Fruit fly (Drosophila melanogaster) whole organism, wandering third instar larva: ENCODE results near the gene CG16890.

ENCODE experiments used
- Abd-B ChIP-seq: fragments of >200 bp; optimal IDR thresholded peaks from 2 replicates; lab custom pipeline; 2017; ENCODE audit warnings: missing biosample characterization, missing genetic modification characterization
- CG32264 ChIP-seq: fragments of 200-800 bp; sonication (Bioruptor generic); optimal IDR thresholded peaks from 2 replicates; lab custom pipeline; 2016; ENCODE audit warnings: missing biosample characterization, missing genetic modification characterization
- CG9705 ChIP-seq: fragments of 200-800 bp; sonication (Bioruptor generic); optimal IDR thresholded peaks from 2 replicates; lab custom pipeline; 2018; ENCODE audit warnings: missing biosample characterization, mild to moderate bottlenecking, missing genetic modification characterization
- CrebA ChIP-seq: fragments of 200-800 bp; sonication (Bioruptor generic); optimal IDR thresholded peaks from 2 replicates; lab custom pipeline; 2016; ENCODE audit warnings: missing biosample characterization, mild to moderate bottlenecking, missing genetic modification characterization, borderline replicate concordance
- Dfd ChIP-seq: fragments of >200 bp; optimal IDR thresholded peaks from 2 replicates; lab custom pipeline; 2017; ENCODE audit warnings: missing biosample characterization, missing genetic modification characterization
- Dif ChIP-seq: fragments of 200-275, 200-300 bp; sonication (Bioruptor generic); optimal IDR thresholded peaks from 2 replicates; lab custom pipeline; 2018; ENCODE audit warnings: missing biosample characterization, missing genetic modification characterization; ENCODE audit not compliant: partially characterized antibody
- GATAd ChIP-seq: sonication (Bioruptor generic); optimal IDR thresholded peaks from 2 replicates; lab custom pipeline; 2016; ENCODE audit warnings: missing biosample characterization, missing genetic modification characterization
- HLH106 ChIP-seq: fragments of 200-800 bp; optimal IDR thresholded peaks from 3 replicates; lab custom pipeline; 2019; ENCODE audit warnings: missing biosample characterization, mild to moderate bottlenecking, missing genetic modification characterization, moderate library complexity
- Hnf4 ChIP-seq: fragments of 200-800 bp; sonication (Bioruptor generic); optimal IDR thresholded peaks from 2 replicates; lab custom pipeline; 2016; ENCODE audit warnings: missing biosample characterization, mild to moderate bottlenecking, missing genetic modification characterization
- Hr78 ChIP-seq: fragments of >200 bp; optimal IDR thresholded peaks from 2 replicates; lab custom pipeline; 2017; ENCODE audit warnings: missing biosample characterization, missing genetic modification characterization
- Hr83 ChIP-seq: fragments of 200-300 bp; sonication (Bioruptor generic); optimal IDR thresholded peaks from 2 replicates; lab custom pipeline; 2016; ENCODE audit warnings: missing biosample characterization, mild to moderate bottlenecking, missing genetic modification characterization, moderate library complexity; ENCODE audit not compliant: poor library complexity, severe bottlenecking
- Jra ChIP-seq: sonication (Bioruptor generic); optimal IDR thresholded peaks from 2 replicates; lab custom pipeline; 2016; ENCODE audit warnings: missing biosample characterization, missing genetic modification characterization
- Mio ChIP-seq: sonication (Bioruptor generic); optimal IDR thresholded peaks from 2 replicates; lab custom pipeline; 2016; ENCODE audit warnings: missing biosample characterization, missing genetic modification characterization
- Myc ChIP-seq: fragments of >200 bp; optimal IDR thresholded peaks from 2 replicates; lab custom pipeline; 2017
- N ChIP-seq: fragments of >200 bp; optimal IDR thresholded peaks from 2 replicates; lab custom pipeline; 2018; ENCODE audit warnings: missing biosample characterization, missing external identifiers, missing genetic modification characterization
- OdsH ChIP-seq: fragments of 200-800 bp; sonication (Bioruptor generic); optimal IDR thresholded peaks from 2 replicates; lab custom pipeline; 2016; ENCODE audit warnings: missing biosample characterization, mild to moderate bottlenecking, missing genetic modification characterization
- Rel ChIP-seq, 2 experiments: fragments of 200-800 bp; sonication (Bioruptor generic) in 1 of 2; optimal IDR thresholded peaks; 2 replicates in 1 of 2; 3 replicates in 1 of 2; lab custom pipeline; 2016 to 2019; ENCODE audit warnings: mild to moderate bottlenecking in 2 of 2, missing biosample characterization in 2 of 2, missing genetic modification characterization in 2 of 2, moderate library complexity in 1 of 2
- Sp1 ChIP-seq: fragments of 200-800 bp; sonication (Bioruptor generic); optimal IDR thresholded peaks from 3 replicates; lab custom pipeline; 2019; ENCODE audit warnings: missing biosample characterization, mild to moderate bottlenecking, missing genetic modification characterization, moderate library complexity
- Vsx2 ChIP-seq: fragments of 200-300, 225-300 bp; sonication (Bioruptor generic); optimal IDR thresholded peaks from 2 replicates; lab custom pipeline; 2018; ENCODE audit warnings: missing biosample characterization, missing genetic modification characterization; ENCODE audit not compliant: partially characterized antibody
- br ChIP-seq: fragments of 200-800 bp; sonication (Bioruptor generic); optimal IDR thresholded peaks from 2 replicates; lab custom pipeline; 2016; ENCODE audit warnings: missing biosample characterization, missing genetic modification characterization
- brk ChIP-seq: fragments of 200-800 bp; sonication (Bioruptor generic); optimal IDR thresholded peaks from 2 replicates; lab custom pipeline; 2016; ENCODE audit warnings: missing biosample characterization, mild to moderate bottlenecking, missing genetic modification characterization
- dl ChIP-seq, 2 experiments: fragments of 175-275, 200-275 bp in 1 of 2; fragments of 200-275 bp in 1 of 2; sonication (Bioruptor generic); optimal IDR thresholded peaks; lab custom pipeline; 2018; ENCODE audit warnings: mild to moderate bottlenecking in 2 of 2, missing biosample characterization in 2 of 2, missing genetic modification characterization in 2 of 2, moderate library complexity in 2 of 2; ENCODE audit not compliant: partially characterized antibody in 2 of 2, insufficient read depth in 1 of 2
- dmrt93B ChIP-seq: fragments of 200-800 bp; sonication (Bioruptor generic); optimal IDR thresholded peaks from 2 replicates; lab custom pipeline; 2018; ENCODE audit warnings: missing biosample characterization, mild to moderate bottlenecking, missing genetic modification characterization
- dsf ChIP-seq: sonication (Bioruptor generic); optimal IDR thresholded peaks from 2 replicates; lab custom pipeline; 2016; ENCODE audit warnings: missing biosample characterization, missing genetic modification characterization, borderline replicate concordance
- ey ChIP-seq: fragments of 200-800 bp; sonication (Bioruptor generic); optimal IDR thresholded peaks from 2 replicates; lab custom pipeline; 2016; ENCODE audit warnings: missing biosample characterization, missing genetic modification characterization
- foxo ChIP-seq, 2 experiments: fragments of 200-800 bp; sonication (Bioruptor generic); optimal IDR thresholded peaks; 2 replicates in 1 of 2; 3 replicates in 1 of 2; lab custom pipeline; 2016 to 2017; ENCODE audit warnings: missing biosample characterization in 2 of 2, missing genetic modification characterization in 2 of 2
- fru ChIP-seq: fragments of 200-800 bp; sonication (Bioruptor generic); optimal IDR thresholded peaks from 3 replicates; lab custom pipeline; 2016; ENCODE audit warnings: missing biosample characterization, mild to moderate bottlenecking, missing genetic modification characterization
- h ChIP-seq: fragments of 200-800 bp; sonication (Bioruptor generic); optimal IDR thresholded peaks from 3 replicates; lab custom pipeline; 2016; ENCODE audit warnings: missing biosample characterization, mild to moderate bottlenecking, missing genetic modification characterization
- jim ChIP-seq: fragments of 175-275, 200-325 bp; sonication (Bioruptor generic); optimal IDR thresholded peaks from 2 replicates; lab custom pipeline; 2016; ENCODE audit warnings: missing biosample characterization, mild to moderate bottlenecking, missing genetic modification characterization
- lola ChIP-seq: fragments of >200 bp; optimal IDR thresholded peaks from 2 replicates; lab custom pipeline; 2017; ENCODE audit warnings: missing biosample characterization, missing genetic modification characterization
- pan ChIP-seq: fragments of >200 bp; optimal IDR thresholded peaks from 2 replicates; lab custom pipeline; 2017
- psq ChIP-seq: fragments of 200-800 bp; sonication (Bioruptor generic); optimal IDR thresholded peaks from 3 replicates; lab custom pipeline; 2017; ENCODE audit warnings: missing biosample characterization, mild to moderate bottlenecking, missing genetic modification characterization, moderate library complexity
- rgr ChIP-seq: fragments of 200-800 bp; sonication (Bioruptor generic); optimal IDR thresholded peaks from 3 replicates; lab custom pipeline; 2016; ENCODE audit warnings: missing biosample characterization, mild to moderate bottlenecking, missing genetic modification characterization
- sage ChIP-seq: fragments of 200-800 bp; sonication (Bioruptor generic); optimal IDR thresholded peaks from 2 replicates; lab custom pipeline; 2016; ENCODE audit warnings: missing biosample characterization, mild to moderate bottlenecking, missing genetic modification characterization
- sv ChIP-seq: fragments of 200-800 bp; sonication (Bioruptor generic); optimal IDR thresholded peaks from 3 replicates; lab custom pipeline; 2016; ENCODE audit warnings: missing biosample characterization, missing genetic modification characterization
- tai ChIP-seq: sonication (Bioruptor generic); optimal IDR thresholded peaks from 2 replicates; lab custom pipeline; 2016; ENCODE audit warnings: missing biosample characterization, missing genetic modification characterization
- usp ChIP-seq: fragments of >200 bp; optimal IDR thresholded peaks from 2 replicates; lab custom pipeline; 2017; ENCODE audit warnings: missing biosample characterization, missing genetic modification characterization
- woc ChIP-seq: sonication (Bioruptor generic); optimal IDR thresholded peaks from 2 replicates; lab custom pipeline; 2016; ENCODE audit warnings: missing biosample characterization, mild to moderate bottlenecking, missing genetic modification characterization

The CG16890 gene

DNA sequence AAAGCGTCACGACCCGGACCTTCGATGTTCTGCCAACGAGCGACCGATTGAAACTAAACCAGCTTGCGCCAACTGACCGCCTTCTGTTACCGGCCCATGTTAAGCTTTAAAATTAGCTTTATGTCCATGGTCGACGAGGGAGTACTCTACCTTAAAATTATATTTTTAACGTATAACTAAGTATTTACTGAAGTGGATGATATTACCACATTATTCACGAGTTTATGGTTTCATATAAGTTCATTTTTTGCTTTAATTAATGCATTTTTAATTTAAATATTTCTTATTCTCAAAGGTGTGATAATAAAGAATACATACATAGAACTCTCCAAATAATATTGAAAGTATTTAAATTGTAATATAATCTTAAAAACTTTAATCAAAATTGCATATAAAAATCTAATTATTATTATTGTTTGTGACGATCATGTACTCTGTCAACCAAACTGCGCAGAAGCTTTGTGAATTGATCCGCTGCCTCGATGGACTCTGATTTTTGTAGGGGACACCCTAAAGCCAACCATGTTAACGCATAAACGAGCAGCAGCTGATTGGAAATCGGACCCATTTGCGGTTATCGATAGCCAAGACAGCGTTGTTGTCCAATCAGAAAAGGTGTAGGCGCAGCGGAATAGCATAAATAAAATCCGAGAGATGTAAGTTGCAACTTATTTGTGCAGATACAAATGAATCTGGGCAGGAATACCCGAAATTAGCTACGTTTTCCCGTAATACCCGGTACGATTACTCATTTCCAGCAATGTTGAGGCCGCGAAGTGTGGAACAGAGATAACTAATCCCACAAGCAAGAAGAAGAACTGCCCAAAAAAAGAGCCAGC lies 3.8 kb downstream of the CG16890 start, which contains the start of the genes CG9008 and p38b:
Gene CG9008, minus strand, starts transcription at position 57 of the 839 bp plus-strand sequence.
Gene p38b, plus strand, starts transcription at position 581 of the 839 bp plus-strand sequence.
- TF ChIP-seq CrebA, result no peak
- no peak for TF ChIP-seq Hr78
- peak; percentile 69 for TF ChIP-seq h
- TF ChIP-seq br, result peak; percentile 42
- TF ChIP-seq sv, result peak; percentile 65
- TF ChIP-seq pan (lab: Kevin White, UChicago), result no peak
- TF ChIP-seq sage (GFP tag; lab: Kevin White, UChicago), result peak; percentile 79
- TF ChIP-seq psq, result peak; percentile 84
- TF ChIP-seq tai (GFP tag; lab: Kevin White, UChicago), result no peak
- TF ChIP-seq jim (GFP tag; lab: Kevin White, UChicago), result peak; percentile 57
- TF ChIP-seq Myc (lab: Kevin White, UChicago), result no peak
- peak; percentile 39 for TF ChIP-seq CG32264 (GFP tag; lab: Kevin White, UChicago)
- TF ChIP-seq N (GFP tag; lab: Kevin White, UChicago), result no peak
- peak; percentile 18 for TF ChIP-seq dsf
- TF ChIP-seq woc (GFP tag; lab: Kevin White, UChicago), result peak; percentile 86
- TF ChIP-seq brk, result no peak
- no peak for TF ChIP-seq Dif
- peak; percentile 93 for TF ChIP-seq Sp1 (GFP tag; lab: Kevin White, UChicago)
- TF ChIP-seq lola (GFP tag; lab: Kevin White, UChicago), result no peak
- peak in 1 of 2 experiments; percentile 87 for TF ChIP-seq foxo (GFP tag; optimal IDR thresholded peaks at IDR 0.05; lab: Kevin White, UChicago)
- peak; percentile 26 for TF ChIP-seq ey (GFP tag; lab: Kevin White, UChicago)
- TF ChIP-seq HLH106 (tag; lab: Kevin White, UChicago), result peak; percentile 89
- no peak for TF ChIP-seq usp
- no peak for TF ChIP-seq Abd-B
- TF ChIP-seq Vsx2 (GFP tag; lab: Kevin White, UChicago), result no peak
- TF ChIP-seq Hr83 (GFP tag; lab: Kevin White, UChicago), result peak; percentile 74
- TF ChIP-seq OdsH (GFP tag; lab: Kevin White, UChicago), result peak; percentile 76
- peak; percentile 39 for TF ChIP-seq Hnf4 (GFP tag; lab: Kevin White, UChicago)
- peak; percentile 65 for TF ChIP-seq CG9705 (GFP tag; lab: Kevin White, UChicago)
- TF ChIP-seq Dfd (GFP tag; lab: Kevin White, UChicago), result no peak
- TF ChIP-seq dmrt93B (GFP tag; lab: Kevin White, UChicago), result no peak
- peak; percentile 58 for TF ChIP-seq rgr
- TF ChIP-seq Rel (GFP tag; optimal IDR thresholded peaks at IDR 0.05; lab: Kevin White, UChicago), result peak; percentile 23
- TF ChIP-seq Rel (tag; optimal IDR thresholded peaks at IDR 0.05; lab: Kevin White, UChicago), result peak; percentile 8
- TF ChIP-seq Jra (GFP tag; lab: Kevin White, UChicago), result no peak
- no peak for TF ChIP-seq dl (GFP tag; optimal IDR thresholded peaks at IDR 0.05; lab: Kevin White, UChicago; ENCODE audit: insufficient read depth in 1 of 2, partially characterized antibody in 2 of 2)
- no peak for TF ChIP-seq Mio (GFP tag; lab: Kevin White, UChicago)
- no peak for TF ChIP-seq GATAd (GFP tag; lab: Kevin White, UChicago)
- peak; percentile 78 for TF ChIP-seq fru (GFP tag; lab: Kevin White, UChicago)

- TF ChIP-seq Dif (peak; percentile 46), lola (GFP tag; lab: Kevin White, UChicago) (no peak), Vsx2 (GFP tag; lab: Kevin White, UChicago) (no peak), Dfd (GFP tag; lab: Kevin White, UChicago) (peak; percentile 34), sv (no peak), GATAd (GFP tag; lab: Kevin White, UChicago) (no peak), Sp1 (GFP tag; lab: Kevin White, UChicago) (no peak), Hr83 (GFP tag; lab: Kevin White, UChicago) (peak; percentile 85), dsf (no peak), woc (GFP tag; lab: Kevin White, UChicago) (no peak), CrebA (no peak), dl (GFP tag; optimal IDR thresholded peaks at IDR 0.05; lab: Kevin White, UChicago; ENCODE audit: insufficient read depth in 1 of 2, partially characterized antibody in 2 of 2) (peak in 1 of 2 experiments; percentile 39), usp (no peak), tai (GFP tag; lab: Kevin White, UChicago) (no peak), OdsH (GFP tag; lab: Kevin White, UChicago) (no peak), fru (GFP tag; lab: Kevin White, UChicago) (no peak), CG9705 (GFP tag; lab: Kevin White, UChicago) (no peak), Hr78 (no peak), psq (no peak), pan (lab: Kevin White, UChicago) (no peak), Myc (lab: Kevin White, UChicago) (no peak), Rel (GFP tag; optimal IDR thresholded peaks at IDR 0.05; lab: Kevin White, UChicago) (no peak), Rel (tag; optimal IDR thresholded peaks at IDR 0.05; lab: Kevin White, UChicago) (peak; percentile 39), sage (GFP tag; lab: Kevin White, UChicago) (no peak), CG32264 (GFP tag; lab: Kevin White, UChicago) (no peak), h (no peak), Jra (GFP tag; lab: Kevin White, UChicago) (no peak), dmrt93B (GFP tag; lab: Kevin White, UChicago) (no peak), jim (GFP tag; lab: Kevin White, UChicago) (no peak), br (no peak), Hnf4 (GFP tag; lab: Kevin White, UChicago) (no peak), foxo (GFP tag; optimal IDR thresholded peaks at IDR 0.05; lab: Kevin White, UChicago) (no peak), brk (no peak), Mio (GFP tag; lab: Kevin White, UChicago) (no peak)
Measured at dm6 chr2L:13779795-13780108, 4.4 kb downstream of the CG16890 start.
